Fruit fly (Drosophila melanogaster): ENCODE results near the gene Uch.

Gene Uch

DNA sequence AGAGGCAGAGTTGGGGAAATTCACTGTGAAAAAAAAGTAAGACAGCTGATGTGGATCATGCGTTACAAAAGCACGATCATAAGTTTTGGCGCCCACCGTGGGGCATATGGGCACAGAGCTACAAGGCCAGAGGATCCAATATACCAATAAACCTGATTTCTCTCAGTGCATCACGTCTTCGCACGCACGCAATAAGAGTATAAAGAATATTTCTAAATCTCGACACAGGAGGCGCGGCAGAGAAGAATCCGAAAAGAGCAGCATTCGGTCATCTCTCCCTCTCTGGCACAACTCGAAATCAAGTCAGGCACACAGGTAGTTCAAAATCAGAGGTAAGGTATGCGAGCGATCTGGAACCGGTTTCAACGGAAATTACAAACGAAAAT lies 50.5 kb downstream of the Uch start (continued):
- peak; percentile 79 for TF ChIP-seq CG5245 (GFP tag; optimal IDR thresholded peaks at IDR 0.05)
- peak; percentile 65; the same call in 1 of the 2 replicates for TF ChIP-seq Lim3 (GFP tag; IDR thresholded peaks at IDR 0.05)
- peak; percentile 95 for TF ChIP-seq CG2712 (tag; optimal IDR thresholded peaks at IDR 0.05)
- peak; percentile 81 for TF ChIP-seq crc (GFP tag; optimal IDR thresholded peaks at IDR 0.05)
- TF ChIP-seq Antp (GFP tag; optimal IDR thresholded peaks at IDR 0.05): peak; percentile 91
- TF ChIP-seq Vsx1 (GFP tag; optimal IDR thresholded peaks at IDR 0.05): peak; percentile 73
- peak; percentile 86 for TF ChIP-seq az2 (GFP tag; optimal IDR thresholded peaks at IDR 0.05)
- TF ChIP-seq Dek (tag; optimal IDR thresholded peaks at IDR 0.05): peak; percentile 59
- TF ChIP-seq phol (tag; optimal IDR thresholded peaks at IDR 0.05): peak; percentile 91
- peak; percentile 81 for TF ChIP-seq CG14050 (GFP tag; IDR thresholded peaks at IDR 0.05)
- peak; percentile 81 for TF ChIP-seq CG4707 (GFP tag; optimal IDR thresholded peaks at IDR 0.05)
- peak; percentile 65 for TF ChIP-seq gcm2 (GFP tag; optimal IDR thresholded peaks at IDR 0.05)
- TF ChIP-seq bsh (GFP tag; optimal IDR thresholded peaks at IDR 0.05): peak; percentile 94 to 96
- no peak for TF ChIP-seq mld (GFP tag; IDR thresholded peaks at IDR 0.05; ENCODE audit: partially characterized antibody)
- TF ChIP-seq CG11723 (GFP tag; optimal IDR thresholded peaks at IDR 0.05): peak; percentile 86
- TF ChIP-seq CG14667 (GFP tag; IDR thresholded peaks at IDR 0.05): peak; percentile 91
- TF ChIP-seq schlank (tag; optimal IDR thresholded peaks at IDR 0.05): peak; percentile 50
- peak; percentile 72 for TF ChIP-seq CG33213 (GFP tag; optimal IDR thresholded peaks at IDR 0.05)
- peak; percentile 98 for TF ChIP-seq zf30C (GFP tag; optimal IDR thresholded peaks at IDR 0.05)
- TF ChIP-seq chn (GFP tag; optimal IDR thresholded peaks at IDR 0.05): peak; percentile 73
- peak; percentile 90 for TF ChIP-seq CG8089 (GFP tag; optimal IDR thresholded peaks at IDR 0.05)
- TF ChIP-seq pb (GFP tag; optimal IDR thresholded peaks at IDR 0.05): peak; percentile 90
- TF ChIP-seq chinmo (GFP tag; IDR thresholded peaks at IDR 0.05; ENCODE audit: partially characterized antibody): no peak
- peak; percentile 48 for TF ChIP-seq Hmx (GFP tag; optimal IDR thresholded peaks at IDR 0.05)
- TF ChIP-seq fd102C (GFP tag; optimal IDR thresholded peaks at IDR 0.05): peak; percentile 90
- peak; percentile 86 for TF ChIP-seq rib (GFP tag; IDR thresholded peaks at IDR 0.05)
- peak; percentile 96 for TF ChIP-seq CG16815 (GFP tag; optimal IDR thresholded peaks at IDR 0.05)
- peak; percentile 84 for TF ChIP-seq danr (GFP tag; IDR thresholded peaks at IDR 0.05)
- TF ChIP-seq tna (GFP tag; IDR thresholded peaks at IDR 0.05; ENCODE audit: partially characterized antibody): no peak
- TF ChIP-seq sisA (GFP tag; IDR thresholded peaks at IDR 0.05): peak; percentile 94
- peak; percentile 63 for TF ChIP-seq maf-S (GFP tag; optimal IDR thresholded peaks at IDR 0.05)
- TF ChIP-seq tup (GFP tag; optimal IDR thresholded peaks at IDR 0.05): peak; percentile 52
